Worm (Caenorhabditis elegans): ENCODE results near the gene T24E12.11.
"Not testable (repeated sequence)": the region's sequence is repeated elsewhere in the genome, so short reads cannot be mapped to it uniquely, and the experiment has no call there.

The T24E12.11 gene

ce11 chrII:3779463-3779862 is at the start of gene T24E12.11:
T24E12.11 (minus strand) TSS chrII:3779563.
- TF ChIP-seq aly-1 (tag; optimal IDR thresholded peaks at IDR 0.05), result no peak
- TF ChIP-seq hmg-4 (GFP tag; optimal IDR thresholded peaks at IDR 0.05), result no peak
- no peak for TF ChIP-seq ceh-36 (tag; optimal IDR thresholded peaks at IDR 0.05)
- TF ChIP-seq ama-1 (optimal IDR thresholded peaks at IDR 0.05), result no peak
- TF ChIP-seq B0310.2 (tag; optimal IDR thresholded peaks at IDR 0.05), result no peak
- no peak for TF ChIP-seq tra-4 (tag; optimal IDR thresholded peaks at IDR 0.05)
- no peak for TF ChIP-seq pes-1 (GFP tag; IDR thresholded peaks at IDR 0.05)
- no peak for TF ChIP-seq hnd-1 (tag; optimal IDR thresholded peaks at IDR 0.05)
- no peak for TF ChIP-seq tbx-37 (GFP tag; conservative IDR thresholded peaks at IDR 0.05)
- no peak for TF ChIP-seq ets-7 (tag; optimal IDR thresholded peaks at IDR 0.05)
- TF ChIP-seq flt-1 (GFP tag; IDR thresholded peaks at IDR 0.05), result no peak
- no peak for TF ChIP-seq F13C5.2 (tag; optimal IDR thresholded peaks at IDR 0.05)
- TF ChIP-seq ceh-13 (GFP tag; optimal IDR thresholded peaks at IDR 0.05), result no peak
- no peak for TF ChIP-seq sea-1 (GFP tag; conservative IDR thresholded peaks at IDR 0.05)
- no peak for TF ChIP-seq hmbx-1 (tag; optimal IDR thresholded peaks at IDR 0.05)
- TF ChIP-seq scrt-1 (GFP tag; IDR thresholded peaks at IDR 0.05), result no peak
- TF ChIP-seq tbx-11 (GFP tag; IDR thresholded peaks at IDR 0.05), result no peak

- TF ChIP-seq tbx-37 (GFP tag; conservative IDR thresholded peaks at IDR 0.05), result no peak
Observed at ce11 chrII:3827801-3828200, 48.4 kb upstream of the T24E12.11 start, which contains the start of gene F54D10.8. F54D10.8 (minus strand) TSS chrII:3827901.

ce11 chrII:3823855-3824254 is 44.5 kb upstream of the T24E12.11 start, which contains the start of gene skr-15:
skr-15 (plus strand) TSS chrII:3824155.
- no peak for TF ChIP-seq F13C5.2 (tag; optimal IDR thresholded peaks at IDR 0.05)
- TF ChIP-seq hnd-1 (tag; optimal IDR thresholded peaks at IDR 0.05), result no peak
- TF ChIP-seq sea-1 (GFP tag; conservative IDR thresholded peaks at IDR 0.05), result no peak
- no peak for TF ChIP-seq aly-1 (tag; optimal IDR thresholded peaks at IDR 0.05)
- no peak for TF ChIP-seq scrt-1 (GFP tag; IDR thresholded peaks at IDR 0.05)
- TF ChIP-seq tbx-11 (GFP tag; IDR thresholded peaks at IDR 0.05), result no peak
- no peak for TF ChIP-seq tbx-37 (GFP tag; conservative IDR thresholded peaks at IDR 0.05)
- TF ChIP-seq tra-4 (tag; optimal IDR thresholded peaks at IDR 0.05), result no peak
- no peak for TF ChIP-seq ama-1 (optimal IDR thresholded peaks at IDR 0.05)

- TF ChIP-seq hnd-1 (tag; optimal IDR thresholded peaks at IDR 0.05) (no peak), ama-1 (optimal IDR thresholded peaks at IDR 0.05) (no peak), hmg-4 (GFP tag; optimal IDR thresholded peaks at IDR 0.05) (no peak), F13C5.2 (tag; optimal IDR thresholded peaks at IDR 0.05) (no peak), tbx-11 (GFP tag; IDR thresholded peaks at IDR 0.05) (no peak), hmbx-1 (tag; optimal IDR thresholded peaks at IDR 0.05) (no peak)
Observed at ce11 chrII:3821248-3821647, 41.9 kb upstream of the T24E12.11 start, which contains the start of gene F54D10.7. F54D10.7 (minus strand) TSS chrII:3821296.

- not testable (repeated sequence) for TF ChIP-seq F13C5.2 (tag; optimal IDR thresholded peaks at IDR 0.05); sea-1 (GFP tag; conservative IDR thresholded peaks at IDR 0.05); aly-1 (tag; optimal IDR thresholded peaks at IDR 0.05)
Observed at ce11 chrII:3816251-3816849, 37.0 kb upstream of the T24E12.11 start, which contains the start of gene fbxa-24. fbxa-24 (plus strand) TSS chrII:3816526.

- TF ChIP-seq hmg-4 (GFP tag; optimal IDR thresholded peaks at IDR 0.05) (no peak), aly-1 (tag; optimal IDR thresholded peaks at IDR 0.05) (no peak), hmbx-1 (tag; optimal IDR thresholded peaks at IDR 0.05) (no peak), sea-1 (GFP tag; conservative IDR thresholded peaks at IDR 0.05) (no peak), ceh-13 (GFP tag; optimal IDR thresholded peaks at IDR 0.05) (no peak), flt-1 (GFP tag; IDR thresholded peaks at IDR 0.05) (no peak), ets-7 (tag; optimal IDR thresholded peaks at IDR 0.05) (no peak), pes-1 (GFP tag; IDR thresholded peaks at IDR 0.05) (no peak), B0310.2 (tag; optimal IDR thresholded peaks at IDR 0.05) (no peak), tbx-37 (GFP tag; conservative IDR thresholded peaks at IDR 0.05) (no peak)
Observed at ce11 chrII:3815445-3816208, 36.3 kb upstream of the T24E12.11 start.

ce11 chrII:3811816-3812332 is 32.5 kb upstream of the T24E12.11 start, which contains the start of gene lido-15:
lido-15 (plus strand) TSS chrII:3812282.
- TF ChIP-seq tbx-11 (GFP tag; IDR thresholded peaks at IDR 0.05) (no peak), tra-4 (tag; optimal IDR thresholded peaks at IDR 0.05) (no peak), ama-1 (optimal IDR thresholded peaks at IDR 0.05) (no peak), aly-1 (tag; optimal IDR thresholded peaks at IDR 0.05) (no peak), hmbx-1 (tag; optimal IDR thresholded peaks at IDR 0.05) (no peak), F13C5.2 (tag; optimal IDR thresholded peaks at IDR 0.05) (no peak), B0310.2 (tag; optimal IDR thresholded peaks at IDR 0.05) (no peak), ceh-13 (GFP tag; optimal IDR thresholded peaks at IDR 0.05) (no peak), hmg-4 (GFP tag; optimal IDR thresholded peaks at IDR 0.05) (no peak), ceh-36 (tag; optimal IDR thresholded peaks at IDR 0.05) (no peak), flt-1 (GFP tag; IDR thresholded peaks at IDR 0.05) (no peak), tbx-37 (GFP tag; conservative IDR thresholded peaks at IDR 0.05) (no peak)

ce11 chrII:3810550-3810949 is 31.2 kb upstream of the T24E12.11 start:
- no peak for TF ChIP-seq scrt-1 (GFP tag; IDR thresholded peaks at IDR 0.05)
- TF ChIP-seq tra-4 (tag; optimal IDR thresholded peaks at IDR 0.05), result no peak
- TF ChIP-seq ama-1 (optimal IDR thresholded peaks at IDR 0.05), result no peak
- TF ChIP-seq tbx-11 (GFP tag; IDR thresholded peaks at IDR 0.05), result no peak
- no peak for TF ChIP-seq F13C5.2 (tag; optimal IDR thresholded peaks at IDR 0.05)
- TF ChIP-seq aly-1 (tag; optimal IDR thresholded peaks at IDR 0.05), result no peak
- TF ChIP-seq tbx-37 (GFP tag; conservative IDR thresholded peaks at IDR 0.05), result no peak
- no peak for TF ChIP-seq hmbx-1 (tag; optimal IDR thresholded peaks at IDR 0.05)
- TF ChIP-seq ceh-13 (GFP tag; optimal IDR thresholded peaks at IDR 0.05), result no peak
- no peak for TF ChIP-seq hmg-4 (GFP tag; optimal IDR thresholded peaks at IDR 0.05)
- no peak for TF ChIP-seq B0310.2 (tag; optimal IDR thresholded peaks at IDR 0.05)
- TF ChIP-seq ceh-36 (tag; optimal IDR thresholded peaks at IDR 0.05), result no peak
- no peak for TF ChIP-seq ets-7 (tag; optimal IDR thresholded peaks at IDR 0.05)
- TF ChIP-seq flt-1 (GFP tag; IDR thresholded peaks at IDR 0.05), result no peak
- TF ChIP-seq hnd-1 (tag; optimal IDR thresholded peaks at IDR 0.05), result no peak
- TF ChIP-seq sea-1 (GFP tag; conservative IDR thresholded peaks at IDR 0.05), result no peak
